Fruit fly (Drosophila melanogaster): Measurements from ENCODE around the gene Snapin.

Gene Snapin

dm6 chr2L:2751904-2752459 lies 7.5 kb downstream of the Snapin start, which contains the start of gene Bacc (continued):
- TF ChIP-seq jim (GFP tag; optimal IDR thresholded peaks at IDR 0.05) (no peak), Myc (optimal IDR thresholded peaks at IDR 0.05) (no peak)

- peak; percentile 54 for TF ChIP-seq h (GFP tag; optimal IDR thresholded peaks at IDR 0.05)
- peak in 1 of 2 experiments; percentile 13 for TF ChIP-seq dl (GFP tag; optimal IDR thresholded peaks at IDR 0.05; ENCODE audit: insufficient read depth in 1 of 2, partially characterized antibody in 2 of 2)
- TF ChIP-seq Rel (GFP tag; optimal IDR thresholded peaks at IDR 0.05) = no peak
- TF ChIP-seq Rel (tag; optimal IDR thresholded peaks at IDR 0.05) = peak; percentile 70
- TF ChIP-seq dsf (GFP tag; optimal IDR thresholded peaks at IDR 0.05; ENCODE audit: borderline replicate concordance) = no peak
- TF ChIP-seq sv (GFP tag; optimal IDR thresholded peaks at IDR 0.05) = no peak
- peak; percentile 57 for TF ChIP-seq Dif (GFP tag; optimal IDR thresholded peaks at IDR 0.05; ENCODE audit: partially characterized antibody)
- TF ChIP-seq Hr83 (GFP tag; optimal IDR thresholded peaks at IDR 0.05; ENCODE audit: poor library complexity, severe bottlenecking) = peak; percentile 1
- TF ChIP-seq Hnf4 (GFP tag; optimal IDR thresholded peaks at IDR 0.05) = peak; percentile 16
- TF ChIP-seq dmrt93B (GFP tag; optimal IDR thresholded peaks at IDR 0.05) = no peak
Observed at dm6 chr2L:2751085-2751710, 8.3 kb downstream of the Snapin start.

dm6 chr2L:2750337-2751084 lies 9.0 kb downstream of the Snapin start:
- TF ChIP-seq CG32264 (GFP tag; optimal IDR thresholded peaks at IDR 0.05) = no peak
- TF ChIP-seq GATAd (GFP tag; optimal IDR thresholded peaks at IDR 0.05) = no peak
- no peak for TF ChIP-seq Hr78 (GFP tag; optimal IDR thresholded peaks at IDR 0.05)
- no peak for TF ChIP-seq pan (optimal IDR thresholded peaks at IDR 0.05)
- no peak for TF ChIP-seq Mio (GFP tag; optimal IDR thresholded peaks at IDR 0.05)
- TF ChIP-seq woc (GFP tag; optimal IDR thresholded peaks at IDR 0.05) = peak; percentile 24
- no peak for TF ChIP-seq Jra (GFP tag; optimal IDR thresholded peaks at IDR 0.05)
- peak; percentile 28 for TF ChIP-seq OdsH (GFP tag; optimal IDR thresholded peaks at IDR 0.05)
- TF ChIP-seq Dif (GFP tag; optimal IDR thresholded peaks at IDR 0.05; ENCODE audit: partially characterized antibody) = no peak
- TF ChIP-seq usp (GFP tag; optimal IDR thresholded peaks at IDR 0.05) = no peak
- no peak for TF ChIP-seq Hr83 (GFP tag; optimal IDR thresholded peaks at IDR 0.05; ENCODE audit: poor library complexity, severe bottlenecking)
- no peak for TF ChIP-seq CG9705 (GFP tag; optimal IDR thresholded peaks at IDR 0.05)
- TF ChIP-seq rgr (GFP tag; optimal IDR thresholded peaks at IDR 0.05) = peak; percentile 40
- peak in 1 of 2 experiments; percentile 60 for TF ChIP-seq foxo (GFP tag; optimal IDR thresholded peaks at IDR 0.05)
- no peak for TF ChIP-seq Myc (optimal IDR thresholded peaks at IDR 0.05)
- no peak for TF ChIP-seq Abd-B (GFP tag; optimal IDR thresholded peaks at IDR 0.05)
- no peak for TF ChIP-seq dmrt93B (GFP tag; optimal IDR thresholded peaks at IDR 0.05)
- TF ChIP-seq br (GFP tag; optimal IDR thresholded peaks at IDR 0.05) = peak; percentile 13
- TF ChIP-seq psq (GFP tag; optimal IDR thresholded peaks at IDR 0.05) = no peak
- peak; percentile 19 for TF ChIP-seq HLH106 (tag; optimal IDR thresholded peaks at IDR 0.05)
- TF ChIP-seq lola (GFP tag; optimal IDR thresholded peaks at IDR 0.05) = no peak
- TF ChIP-seq sv (GFP tag; optimal IDR thresholded peaks at IDR 0.05) = peak; percentile 66
- no peak for TF ChIP-seq CrebA (GFP tag; optimal IDR thresholded peaks at IDR 0.05; ENCODE audit: borderline replicate concordance)
- no peak for TF ChIP-seq Dfd (GFP tag; optimal IDR thresholded peaks at IDR 0.05)
- TF ChIP-seq sage (GFP tag; optimal IDR thresholded peaks at IDR 0.05) = no peak
- TF ChIP-seq Hnf4 (GFP tag; optimal IDR thresholded peaks at IDR 0.05) = no peak
- peak; percentile 40 for TF ChIP-seq ey (GFP tag; optimal IDR thresholded peaks at IDR 0.05)
- no peak for TF ChIP-seq dl (GFP tag; optimal IDR thresholded peaks at IDR 0.05; ENCODE audit: insufficient read depth in 1 of 2, partially characterized antibody in 2 of 2)
- TF ChIP-seq Sp1 (GFP tag; optimal IDR thresholded peaks at IDR 0.05) = no peak
- no peak for TF ChIP-seq tai (GFP tag; optimal IDR thresholded peaks at IDR 0.05)
- no peak for TF ChIP-seq brk (GFP tag; optimal IDR thresholded peaks at IDR 0.05)
- TF ChIP-seq fru (GFP tag; optimal IDR thresholded peaks at IDR 0.05) = peak; percentile 24
- TF ChIP-seq h (GFP tag; optimal IDR thresholded peaks at IDR 0.05) = peak; percentile 50
- no peak for TF ChIP-seq jim (GFP tag; optimal IDR thresholded peaks at IDR 0.05)
- no peak for TF ChIP-seq Rel (GFP tag; optimal IDR thresholded peaks at IDR 0.05)
- no peak for TF ChIP-seq Rel (tag; optimal IDR thresholded peaks at IDR 0.05)
- no peak for TF ChIP-seq N (GFP tag; optimal IDR thresholded peaks at IDR 0.05)
